Fruit fly (Drosophila melanogaster) whole organism, prepupa: Measurements from ENCODE around the gene CG17140.

Experiments used
- CG11294 ChIP-seq: fragments of 200-800 bp; sonication (Bioruptor generic); IDR thresholded peaks from 2 replicates; pipeline ENCODE4 v1.3.6; 2022; ENCODE audit warnings: missing biosample characterization, missing genetic modification characterization
- CG31627 ChIP-seq: fragments of 200-800 bp; sonication (Bioruptor generic); optimal IDR thresholded peaks from 3 replicates; lab custom pipeline; 2016; ENCODE audit warnings: missing biosample characterization, missing genetic modification characterization
- CG4318 ChIP-seq: fragments of 200-800 bp; sonication (Bioruptor generic); optimal IDR thresholded peaks from 3 replicates; lab custom pipeline; 2017; ENCODE audit warnings: missing biosample characterization, mild to moderate bottlenecking, missing genetic modification characterization
- CG6808 ChIP-seq: fragments of 200-800 bp; sonication (Bioruptor generic); optimal IDR thresholded peaks from 3 replicates; lab custom pipeline; 2017; ENCODE audit warnings: missing biosample characterization, missing genetic modification characterization, mild to moderate bottlenecking, moderate library complexity, missing genetic modification reagents
- Eip75B ChIP-seq: fragments of 200-800 bp; sonication (Bioruptor generic); optimal IDR thresholded peaks from 3 replicates; lab custom pipeline; 2016; ENCODE audit warnings: missing biosample characterization, missing genetic modification characterization
- Hr39 ChIP-seq: fragments of 200-800 bp; sonication (Bioruptor generic); optimal IDR thresholded peaks from 2 replicates; lab custom pipeline; 2016; ENCODE audit warnings: missing biosample characterization, missing genetic modification characterization
- Sox14 ChIP-seq: fragments of 200-800 bp; sonication (Bioruptor generic); optimal IDR thresholded peaks from 3 replicates; lab custom pipeline; 2016; ENCODE audit warnings: missing biosample characterization, missing genetic modification characterization
- cyc ChIP-seq: fragments of 200-800 bp; sonication (Bioruptor generic); optimal IDR thresholded peaks from 3 replicates; lab custom pipeline; 2016; ENCODE audit warnings: missing biosample characterization, missing genetic modification characterization
- esn ChIP-seq: fragments of 200-800 bp; sonication (Bioruptor generic); optimal IDR thresholded peaks from 2 replicates; lab custom pipeline; 2016; ENCODE audit warnings: missing biosample characterization, mild to moderate bottlenecking, missing genetic modification characterization, moderate library complexity

DNA sequence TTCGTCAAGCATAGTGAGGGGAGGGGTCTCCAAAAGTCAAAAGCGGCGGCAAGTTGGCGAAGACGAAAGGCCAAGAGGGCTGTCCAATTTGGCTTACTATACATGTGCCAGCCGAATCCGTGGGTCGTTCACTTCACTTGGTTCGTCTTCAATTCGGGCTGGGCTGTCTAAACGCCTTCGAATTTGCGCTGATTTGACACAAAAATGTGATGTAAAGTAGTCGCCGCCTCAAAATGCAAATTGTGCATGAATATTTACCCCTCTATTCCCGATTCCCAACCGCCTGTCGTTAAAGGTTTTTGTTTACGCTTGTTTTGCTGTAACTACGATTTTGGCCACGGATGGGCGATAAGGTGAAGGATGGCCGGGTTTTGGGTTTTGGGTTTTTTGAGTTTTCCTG is 49.7 kb downstream of the CG17140 start:
- TF ChIP-seq Hr39 (GFP tag; lab: Kevin White, UChicago) (no peak), Sox14 (GFP tag; lab: Kevin White, UChicago) (no peak), CG4318 (no peak), CG11294 (GFP tag; lab: Robert Waterston, UW) (no peak), Eip75B (GFP tag; lab: Kevin White, UChicago) (no peak), esn (GFP tag; lab: Kevin White, UChicago) (no peak), cyc (no peak), CG6808 (GFP tag; lab: Kevin White, UChicago) (no peak), CG31627 (GFP tag; lab: Kevin White, UChicago) (no peak)
